Fruit fly (Drosophila melanogaster) whole organism, embryonic: ENCODE data around the gene CG5515.

Source experiments
- CG11456 ChIP-seq: fragments of 200-800 bp; sonication (Bioruptor generic); IDR thresholded peaks from 3 replicates; pipeline ENCODE4 v1.3.6; 2022; ENCODE audit warnings: missing biosample characterization, missing genetic modification characterization
- CG3847 ChIP-seq: fragments of 200-800 bp; sonication (Bioruptor generic); IDR thresholded peaks from 2 replicates; pipeline ENCODE4 v1.3.6; 2022; ENCODE audit warnings: missing biosample characterization, missing genetic modification characterization
- CG4404 ChIP-seq: fragments of 200-800 bp; sonication (Bioruptor generic); IDR thresholded peaks from 2 replicates; pipeline ENCODE4 v1.3.6; 2022; ENCODE audit warnings: missing biosample characterization, missing genetic modification characterization
- Kr ChIP-seq: fragments of 200-800 bp; sonication (Bioruptor generic); optimal IDR thresholded peaks from 2 replicates; lab custom pipeline; 2017; ENCODE audit warnings: missing biosample characterization, mild to moderate bottlenecking, missing genetic modification characterization
- Nf-YB ChIP-seq: fragments of 200-800 bp; sonication (Bioruptor generic); optimal IDR thresholded peaks from 3 replicates; lab custom pipeline; 2019; ENCODE audit warnings: missing biosample characterization, mild to moderate bottlenecking, missing genetic modification characterization, moderate library complexity
- Poxn ChIP-seq: fragments of 200-800 bp; sonication (Bioruptor generic); IDR thresholded peaks from 2 replicates; pipeline ENCODE4 v1.3.6; 2022; ENCODE audit warnings: missing biosample characterization, missing genetic modification characterization
- Sry-δ ChIP-seq: fragments of 200-800 bp; sonication (Bioruptor generic); optimal IDR thresholded peaks from 2 replicates; lab custom pipeline; 2016; ENCODE audit warnings: missing biosample characterization, missing genetic modification characterization
- luna ChIP-seq: fragments of 200-800 bp; sonication (Bioruptor generic); optimal IDR thresholded peaks from 2 replicates; lab custom pipeline; 2016; ENCODE audit warnings: missing biosample characterization, missing genetic modification characterization
- tap ChIP-seq: fragments of 200-800 bp; optimal IDR thresholded peaks from 3 replicates; lab custom pipeline; 2019; ENCODE audit warnings: missing biosample characterization, mild to moderate bottlenecking, missing genetic modification characterization, moderate library complexity

dm6 chr3R:24233366-24234161 is 44.9 kb upstream of the CG5515 start:
- peak; percentile 13 for TF ChIP-seq Sry-δ
- TF ChIP-seq luna (GFP tag; lab: Kevin White, UChicago) = no peak
- no peak for TF ChIP-seq CG3847
- no peak for TF ChIP-seq Poxn (GFP tag; lab: Robert Waterston, UW)
- no peak for TF ChIP-seq Nf-YB (GFP tag; lab: Kevin White, UChicago)
- TF ChIP-seq CG11456 (GFP tag; lab: Robert Waterston, UW) = no peak
- no peak for TF ChIP-seq tap (tag; lab: Kevin White, UChicago)
- TF ChIP-seq Kr (GFP tag; lab: Kevin White, UChicago) = no peak
- no peak for TF ChIP-seq CG4404 (GFP tag; lab: Robert Waterston, UW)
